Worm (Caenorhabditis elegans) whole organism, midembryonic: ENCODE data around the gene rnp-4.

Experiments
- cog-1 ChIP-seq: sonication (generic microtip); optimal IDR thresholded peaks from 2 replicates; lab custom pipeline; 2016; ENCODE audit warnings: missing genetic modification characterization, missing compliant biosample characterization
- klf-2 ChIP-seq: fragments of 200-800 bp; sonication (Bioruptor generic); conservative IDR thresholded peaks from 2 replicates; pipeline ENCODE4 v1.3.6; 2022; ENCODE audit warnings: missing genetic modification reagents, missing genetic modification characterization, missing compliant biosample characterization
- med-1 ChIP-seq: sonication (generic microtip); optimal IDR thresholded peaks from 2 replicates; lab custom pipeline; 2017; ENCODE audit warnings: missing genetic modification characterization, mild to moderate bottlenecking, missing compliant biosample characterization, antibody characterized with exemption, missing genetic modification reagents; ENCODE audit not compliant: insufficient read depth
- ref-1 ChIP-seq: fragments of 200-800 bp; sonication (Bioruptor generic); conservative IDR thresholded peaks from 2 replicates; pipeline ENCODE4 v1.3.6; 2022; ENCODE audit warnings: missing genetic modification reagents, missing genetic modification characterization, missing compliant biosample characterization
- tab-1 ChIP-seq: fragments of 200-800 bp; sonication (Bioruptor generic); IDR thresholded peaks from 2 replicates; pipeline ENCODE4 v1.3.6; 2022; ENCODE audit warnings: missing genetic modification characterization, missing compliant biosample characterization
- ztf-23 ChIP-seq: fragments of 200-800 bp; sonication (Bioruptor generic); IDR thresholded peaks from 2 replicates; pipeline ENCODE4 v1.3.6; 2022; ENCODE audit warnings: missing genetic modification reagents, missing genetic modification characterization, missing compliant biosample characterization
- ztf-29 ChIP-seq: fragments of 200-800 bp; sonication (Bioruptor generic); IDR thresholded peaks from 2 replicates; pipeline ENCODE4 v1.3.6; 2022; ENCODE audit warnings: missing genetic modification reagents, missing genetic modification characterization, missing compliant biosample characterization

ce11 chrIII:4435262-4435661 lies 29.2 kb downstream of the rnp-4 start:
- TF ChIP-seq cog-1 (no peak), ztf-29 (GFP tag; lab: Robert Waterston, UW) (no peak), ref-1 (no peak), tab-1 (GFP tag; lab: Robert Waterston, UW) (no peak), med-1 (no peak), klf-2 (GFP tag; lab: Robert Waterston, UW) (no peak), ztf-23 (GFP tag; lab: Robert Waterston, UW) (no peak)
